Worm (Caenorhabditis elegans) whole organism, midembryonic: ENCODE measurements around the gene rom-1.

Source experiments
- T22C8.4 ChIP-seq: fragments of 200-800 bp; sonication (Bioruptor generic); IDR thresholded peaks from 2 replicates; pipeline ENCODE4 v1.3.6; 2022; ENCODE audit warnings: missing genetic modification characterization, missing compliant biosample characterization
- cog-1 ChIP-seq: sonication (generic microtip); optimal IDR thresholded peaks from 2 replicates; lab custom pipeline; 2016; ENCODE audit warnings: missing genetic modification characterization, missing compliant biosample characterization
- flt-1 ChIP-seq: fragments of 200-800 bp; sonication (Bioruptor generic); IDR thresholded peaks from 2 replicates; pipeline ENCODE4 v1.3.6; 2022; ENCODE audit warnings: missing genetic modification characterization, missing compliant biosample characterization
- med-1 ChIP-seq: sonication (generic microtip); optimal IDR thresholded peaks from 2 replicates; lab custom pipeline; 2017; ENCODE audit warnings: missing genetic modification characterization, mild to moderate bottlenecking, missing compliant biosample characterization, antibody characterized with exemption, missing genetic modification reagents; ENCODE audit not compliant: insufficient read depth

DNA sequence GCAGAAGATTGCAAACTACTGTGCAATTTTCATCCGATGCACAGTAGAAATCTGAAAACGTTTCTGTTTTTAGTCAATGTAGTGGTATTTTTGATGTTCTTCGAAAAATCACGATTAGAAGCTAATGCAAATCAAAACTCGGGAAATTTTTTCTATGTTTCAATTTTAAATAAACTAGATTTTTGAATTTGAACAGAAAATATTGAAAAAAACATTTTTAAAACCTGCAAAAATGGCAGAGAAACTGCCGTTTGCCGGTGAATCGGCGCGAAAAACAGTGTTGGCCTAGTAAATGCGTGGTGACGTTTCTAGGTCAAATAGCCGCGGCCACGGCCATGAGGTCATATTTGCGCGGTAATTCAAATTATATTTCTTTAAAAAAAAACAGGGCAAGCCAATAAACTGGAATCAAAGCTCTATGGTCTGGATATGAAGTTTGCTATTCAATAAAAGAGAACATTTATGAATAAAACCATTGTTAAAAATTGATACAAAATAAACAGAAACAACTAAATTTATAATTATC, 23.2 kb downstream of the rom-1 start, which contains the start of gene set-2:
- TF ChIP-seq flt-1 = peak; percentile 56; the same call in 1 of the 2 replicates
- TF ChIP-seq med-1 (GFP tag; lab: Kevin White, UChicago) = no peak
- no peak for TF ChIP-seq T22C8.4
- TF ChIP-seq cog-1 (tag; lab: Kevin White, UChicago) = peak; percentile 48
